Fruit fly (Drosophila melanogaster): ENCODE results near the gene CG1789.
A peak's percentile ranks its signal among the peaks of the same experiment; 100 is the strongest.

The CG1789 gene

dm6 chrX:8709234-8709843 is 11.0 kb upstream of the CG1789 start, which contains the start of gene Hexo2 (continued):
- TF ChIP-seq ind (GFP tag; optimal IDR thresholded peaks at IDR 0.05) (peak; percentile 94), fru (optimal IDR thresholded peaks at IDR 0.05) (no peak), CG10462 (GFP tag; optimal IDR thresholded peaks at IDR 0.05) (peak; percentile 92), CG12071 (GFP tag; optimal IDR thresholded peaks at IDR 0.05) (peak; percentile 94), CG32767 (GFP tag; IDR thresholded peaks at IDR 0.05) (peak; percentile 91), CG3847 (GFP tag; IDR thresholded peaks at IDR 0.05) (peak; percentile 89), sens-2 (GFP tag; IDR thresholded peaks at IDR 0.05) (peak; percentile 94), tx (GFP tag; optimal IDR thresholded peaks at IDR 0.05) (peak; percentile 90), Vsx1 (GFP tag; optimal IDR thresholded peaks at IDR 0.05) (peak; percentile 67), CG12236 (GFP tag; optimal IDR thresholded peaks at IDR 0.05) (peak; percentile 86), bbx (GFP tag; IDR thresholded peaks at IDR 0.05; ENCODE audit: partially characterized antibody) (no peak), Eip74EF (GFP tag; optimal IDR thresholded peaks at IDR 0.05) (peak in 1 of 2 experiments; percentile 87), CG8765 (GFP tag; IDR thresholded peaks at IDR 0.05) (peak; percentile 75; the same call in 1 of the 2 replicates), CG12391 (tag; optimal IDR thresholded peaks at IDR 0.05) (peak; percentile 90), nom (GFP tag; optimal IDR thresholded peaks at IDR 0.05) (peak; percentile 89), usp (GFP tag; optimal IDR thresholded peaks at IDR 0.05) (no peak), CG33213 (GFP tag; optimal IDR thresholded peaks at IDR 0.05) (peak; percentile 93), CG6654 (GFP tag; optimal IDR thresholded peaks at IDR 0.05) (peak; percentile 79), Lpt (GFP tag; optimal IDR thresholded peaks at IDR 0.05) (no peak)

dm6 chrX:8714064-8715046 is 6.0 kb upstream of the CG1789 start, which contains the start of the genes CG2004 and CG1785:
Gene CG2004 (minus strand): TSS chrX:8714924.
Gene CG1785 (plus strand): TSS chrX:8714936.
- TF ChIP-seq Hey (tag; optimal IDR thresholded peaks at IDR 0.05) (peak; percentile 79), her (GFP tag; optimal IDR thresholded peaks at IDR 0.05) (peak; percentile 46), ATbp (GFP tag; optimal IDR thresholded peaks at IDR 0.05) (peak; percentile 80), CG2116 (GFP tag; optimal IDR thresholded peaks at IDR 0.05) (peak; percentile 80), Camta (GFP tag; optimal IDR thresholded peaks at IDR 0.05) (peak; percentile 71), CG3838 (GFP tag; optimal IDR thresholded peaks at IDR 0.05) (peak; percentile 81), CrebB (tag; optimal IDR thresholded peaks at IDR 0.05) (peak; percentile 66), CG16815 (GFP tag; optimal IDR thresholded peaks at IDR 0.05) (peak; percentile 90), Mad (GFP tag; optimal IDR thresholded peaks at IDR 0.05) (peak; percentile 92), chm (GFP tag; IDR thresholded peaks at IDR 0.05) (peak; percentile 87), CG10979 (tag; optimal IDR thresholded peaks at IDR 0.05) (peak; percentile 84), oc (tag; optimal IDR thresholded peaks at IDR 0.05) (peak; percentile 69), CG7786 (GFP tag; optimal IDR thresholded peaks at IDR 0.05) (peak; percentile 86), crc (GFP tag; optimal IDR thresholded peaks at IDR 0.05) (peak; percentile 44), CG31365 (tag; optimal IDR thresholded peaks at IDR 0.05) (peak; percentile 10), Hsf (GFP tag; optimal IDR thresholded peaks at IDR 0.05) (peak; percentile 90), pb (GFP tag; optimal IDR thresholded peaks at IDR 0.05) (no peak), ssp (GFP tag; IDR thresholded peaks at IDR 0.05) (peak; percentile 89), CG14860 (GFP tag; IDR thresholded peaks at IDR 0.05; ENCODE audit: partially characterized antibody) (peak; percentile 61; the same call in 2 of the 3 replicates), usp (GFP tag; optimal IDR thresholded peaks at IDR 0.05) (no peak), Atf-2 (GFP tag; optimal IDR thresholded peaks at IDR 0.05) (peak; percentile 59), CG9727 (GFP tag; optimal IDR thresholded peaks at IDR 0.05) (peak; percentile 93), sens-2 (GFP tag; IDR thresholded peaks at IDR 0.05) (peak; percentile 92), fd96Cb (tag; optimal IDR thresholded peaks at IDR 0.05) (peak; percentile 87), CG15479 (GFP tag; optimal IDR thresholded peaks at IDR 0.05) (peak; percentile 35), CG10267 (tag; optimal IDR thresholded peaks at IDR 0.05) (peak; percentile 98), CG3995 (GFP tag; optimal IDR thresholded peaks at IDR 0.05) (peak; percentile 46), CG15011 (GFP tag; optimal IDR thresholded peaks at IDR 0.05) (peak; percentile 77), dan (GFP tag; IDR thresholded peaks at IDR 0.05) (peak; percentile 81), ase (GFP tag; IDR thresholded peaks at IDR 0.05) (peak; percentile 94)

Data from whole organism, embryonic.